Worm (Caenorhabditis elegans) whole organism, L2 larva: Measurements from ENCODE around the gene R02D5.3.

ENCODE experiments used
- C34F6.9 ChIP-seq: fragments of 150-350 bp; optimal IDR thresholded peaks from 2 replicates; lab custom pipeline; 2014; ENCODE audit warnings: missing biosample characterization, missing genetic modification characterization
- F13H6.1 ChIP-seq: sonication (generic microtip); optimal IDR thresholded peaks from 2 replicates; lab custom pipeline; 2016; ENCODE audit warnings: missing genetic modification characterization, missing compliant biosample characterization
- R02D3.7 ChIP-seq: fragments of 150-350 bp; optimal IDR thresholded peaks from 2 replicates; lab custom pipeline; 2014; ENCODE audit warnings: missing biosample characterization, missing genetic modification characterization
- alr-1 ChIP-seq: fragments of 150-350 bp; optimal IDR thresholded peaks from 2 replicates; lab custom pipeline; 2014; ENCODE audit warnings: missing biosample characterization, missing genetic modification characterization
- aly-2 ChIP-seq: fragments of 150-350 bp; optimal IDR thresholded peaks from 2 replicates; lab custom pipeline; 2014; ENCODE audit warnings: missing biosample characterization, missing genetic modification characterization
- ama-1 ChIP-seq: fragments of 150-350 bp; optimal IDR thresholded peaks from 2 replicates; lab custom pipeline; 2018; ENCODE audit warnings: inconsistent platforms
- blmp-1 ChIP-seq: sonication (generic microtip); optimal IDR thresholded peaks from 2 replicates; lab custom pipeline; 2017; ENCODE audit warnings: missing genetic modification characterization, mild to moderate bottlenecking, missing compliant biosample characterization, antibody characterized with exemption, moderate library complexity; ENCODE audit not compliant: insufficient read depth
- crh-2 ChIP-seq: sonication (generic microtip); optimal IDR thresholded peaks from 2 replicates; lab custom pipeline; 2017; ENCODE audit warnings: missing biosample characterization, missing genetic modification characterization
- dmd-4 ChIP-seq: sonication (generic microtip); optimal IDR thresholded peaks from 2 replicates; lab custom pipeline; 2017; ENCODE audit warnings: missing biosample characterization, missing genetic modification characterization
- egl-27 ChIP-seq: sonication (generic microtip); optimal IDR thresholded peaks from 3 replicates; lab custom pipeline; 2017; ENCODE audit warnings: missing biosample characterization, missing genetic modification reagents, missing genetic modification characterization
- elt-1 ChIP-seq: fragments of 150-350 bp; optimal IDR thresholded peaks from 2 replicates; lab custom pipeline; 2014; ENCODE audit warnings: missing biosample characterization, missing genetic modification characterization
- elt-3 ChIP-seq: sonication (generic microtip); optimal IDR thresholded peaks from 2 replicates; lab custom pipeline; 2017; ENCODE audit warnings: missing biosample characterization, missing genetic modification characterization
- fos-1 ChIP-seq: fragments of 150-350 bp; optimal IDR thresholded peaks from 2 replicates; lab custom pipeline; 2014; ENCODE audit warnings: missing biosample characterization, missing genetic modification characterization
- gmeb-1 ChIP-seq: fragments of 150-350 bp; optimal IDR thresholded peaks from 2 replicates; lab custom pipeline; 2014; ENCODE audit warnings: missing biosample characterization, missing genetic modification characterization
- lin-13 ChIP-seq: fragments of 150-350 bp; optimal IDR thresholded peaks from 2 replicates; lab custom pipeline; 2014; ENCODE audit warnings: missing biosample characterization, missing genetic modification reagents, missing genetic modification characterization
- lin-39 ChIP-seq: fragments of 150-350 bp; optimal IDR thresholded peaks from 2 replicates; lab custom pipeline; 2014; ENCODE audit warnings: missing biosample characterization, missing genetic modification reagents, missing genetic modification characterization
- lsy-2 ChIP-seq, 2 experiments: fragments of 150-350 bp in 1 of 2; sonication (generic microtip) in 1 of 2; optimal IDR thresholded peaks; 2 replicates each; lab custom pipeline; 2014 to 2017; ENCODE audit warnings: missing biosample characterization in 2 of 2, missing genetic modification characterization in 2 of 2
- mab-5 ChIP-seq: fragments of 150-350 bp; optimal IDR thresholded peaks from 2 replicates; lab custom pipeline; 2014; ENCODE audit warnings: missing biosample characterization, missing genetic modification characterization
- mbf-1 ChIP-seq: sonication (generic microtip); optimal IDR thresholded peaks from 2 replicates; lab custom pipeline; 2017; ENCODE audit warnings: missing biosample characterization, missing genetic modification characterization
- mdl-1 ChIP-seq, 2 experiments: fragments of 150-350 bp in 1 of 2; sonication (generic microtip) in 1 of 2; optimal IDR thresholded peaks; 2 replicates each; lab custom pipeline; 2017; ENCODE audit warnings: missing biosample characterization in 2 of 2, missing genetic modification characterization in 2 of 2
- nhr-10 ChIP-seq: sonication (generic microtip); optimal IDR thresholded peaks from 2 replicates; lab custom pipeline; 2017; ENCODE audit warnings: missing biosample characterization, missing genetic modification characterization
- nhr-11 ChIP-seq: fragments of 150-350 bp; optimal IDR thresholded peaks from 2 replicates; lab custom pipeline; 2014; ENCODE audit warnings: missing biosample characterization, missing genetic modification characterization
- nhr-12 ChIP-seq: fragments of 150-350 bp; optimal IDR thresholded peaks from 2 replicates; lab custom pipeline; 2014; ENCODE audit warnings: missing biosample characterization, missing genetic modification characterization
- nhr-129 ChIP-seq: fragments of 150-350 bp; optimal IDR thresholded peaks from 2 replicates; lab custom pipeline; 2014; ENCODE audit warnings: missing biosample characterization, missing genetic modification characterization
- nhr-21 ChIP-seq: fragments of 150-350 bp; optimal IDR thresholded peaks from 2 replicates; lab custom pipeline; 2014; ENCODE audit warnings: missing biosample characterization, missing genetic modification characterization
- nhr-23 ChIP-seq: fragments of 150-350 bp; optimal IDR thresholded peaks from 2 replicates; lab custom pipeline; 2014; ENCODE audit warnings: missing biosample characterization, missing genetic modification reagents, missing genetic modification characterization
- nhr-25 ChIP-seq: fragments of 150-350 bp; sonication (generic microtip); optimal IDR thresholded peaks from 3 replicates; lab custom pipeline; 2014; ENCODE audit warnings: missing biosample characterization, missing genetic modification characterization
- nhr-77 ChIP-seq: fragments of 150-350 bp; optimal IDR thresholded peaks from 2 replicates; lab custom pipeline; 2014; ENCODE audit warnings: missing biosample characterization, missing genetic modification characterization
- peb-1 ChIP-seq: fragments of 150-350 bp; optimal IDR thresholded peaks from 2 replicates; lab custom pipeline; 2014; ENCODE audit warnings: missing biosample characterization, missing genetic modification characterization
- skn-1 ChIP-seq: sonication (generic microtip); optimal IDR thresholded peaks from 2 replicates; lab custom pipeline; 2017; ENCODE audit warnings: missing biosample characterization, missing genetic modification characterization
- sma-3 ChIP-seq: sonication (generic microtip); optimal IDR thresholded peaks from 2 replicates; lab custom pipeline; 2016; ENCODE audit warnings: missing genetic modification reagents, missing genetic modification characterization, missing compliant biosample characterization
- sma-9 ChIP-seq, 2 experiments: fragments of 150-350 bp in 1 of 2; sonication (generic microtip) in 1 of 2; optimal IDR thresholded peaks; 2 replicates each; lab custom pipeline; 2014 to 2016; ENCODE audit warnings: missing genetic modification characterization in 2 of 2, mild to moderate bottlenecking in 1 of 2, missing biosample characterization in 1 of 2, missing compliant biosample characterization in 1 of 2, missing genetic modification reagents in 1 of 2, moderate library complexity in 1 of 2
- snpc-4 ChIP-seq: fragments of 150-350 bp; optimal IDR thresholded peaks from 2 replicates; lab custom pipeline; 2014; ENCODE audit warnings: missing biosample characterization, missing genetic modification characterization
- unc-55 ChIP-seq: fragments of 150-350 bp; sonication (generic microtip); optimal IDR thresholded peaks from 3 replicates; lab custom pipeline; 2014; ENCODE audit warnings: missing biosample characterization, missing genetic modification reagents, missing genetic modification characterization
- ztf-1 ChIP-seq: fragments of 200-800 bp; sonication (Bioruptor generic); conservative IDR thresholded peaks from 2 replicates; pipeline ENCODE4 v1.3.6; 2022; ENCODE audit warnings: missing genetic modification characterization, missing compliant biosample characterization
- ztf-11 ChIP-seq: sonication (generic microtip); optimal IDR thresholded peaks from 2 replicates; lab custom pipeline; 2017; ENCODE audit warnings: missing biosample characterization, missing genetic modification characterization
- ztf-4 ChIP-seq: fragments of 150-350 bp; optimal IDR thresholded peaks from 2 replicates; lab custom pipeline; 2014; ENCODE audit warnings: missing biosample characterization, missing genetic modification characterization

Gene R02D5.3

ce11 chrV:14523105-14523504 lies 40.1 kb downstream of the R02D5.3 start, which contains the start of gene C53A5.2:
TSS of gene C53A5.2 (minus strand) at chrV:14523205.
- no peak for TF ChIP-seq snpc-4 (tag; lab: Kevin White, UChicago)
- no peak for TF ChIP-seq lin-39 (tag; lab: Kevin White, UChicago)
- TF ChIP-seq, all 48 proteins: peak for 0

DNA sequence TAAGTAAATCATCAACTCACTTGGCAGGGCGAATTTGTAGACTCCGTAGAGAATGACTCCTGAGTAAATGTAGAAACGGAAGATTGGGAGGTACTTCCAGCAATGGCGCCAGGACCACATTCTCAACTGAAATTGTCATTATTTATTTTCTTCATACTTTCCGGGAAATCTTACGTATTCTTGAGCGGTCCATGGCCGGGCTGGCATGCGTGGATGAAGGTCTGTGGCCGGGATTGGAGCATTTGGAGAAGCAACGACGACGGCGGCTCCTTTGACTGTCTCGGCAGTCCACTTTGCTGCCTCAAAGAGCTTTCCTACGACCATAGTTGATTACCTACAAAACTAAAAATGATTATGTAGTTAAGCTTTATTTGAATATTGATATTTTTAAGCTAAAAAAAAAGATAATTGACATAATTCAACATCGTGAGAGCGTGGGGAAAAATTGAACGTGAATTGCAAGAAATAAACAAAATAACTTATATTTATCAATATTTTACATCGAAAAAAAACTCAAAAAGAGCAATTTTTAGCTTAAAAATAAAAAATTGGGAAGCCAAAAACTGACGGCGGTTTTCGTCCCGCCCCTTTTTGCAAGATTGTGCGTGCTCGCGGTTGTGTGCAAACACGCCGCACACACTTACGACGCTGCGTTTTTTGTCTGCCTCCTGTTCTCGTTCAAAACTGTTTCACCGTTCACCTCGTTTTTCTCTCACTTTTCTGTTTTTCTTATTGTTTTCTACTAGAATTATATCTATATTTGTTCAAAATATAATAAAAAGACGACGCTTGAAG lies 41.0 kb downstream of the R02D5.3 start, which contains the start of gene ril-1:
ril-1 (minus strand) TSS at position 342 of the 795 bp plus-strand sequence.
- TF ChIP-seq unc-55 (GFP tag; lab: Kevin White, UChicago): peak; percentile 74
- peak; percentile 56 for TF ChIP-seq nhr-25 (tag; lab: Kevin White, UChicago)
- no peak for TF ChIP-seq ztf-11 (tag; lab: Kevin White, UChicago)
- no peak for TF ChIP-seq ztf-4
- peak; percentile 16 for TF ChIP-seq snpc-4 (tag; lab: Kevin White, UChicago)
- TF ChIP-seq gmeb-1 (tag; lab: Kevin White, UChicago): peak; percentile 17
- TF ChIP-seq egl-27 (tag; lab: Kevin White, UChicago): no peak
- peak; percentile 27 for TF ChIP-seq crh-2 (tag; lab: Kevin White, UChicago)
- TF ChIP-seq blmp-1: no peak
- no peak for TF ChIP-seq sma-9 (GFP tag; optimal IDR thresholded peaks at IDR 0.05; lab: Kevin White, UChicago)
- no peak for TF ChIP-seq sma-9 (tag; optimal IDR thresholded peaks at IDR 0.05; lab: Kevin White, UChicago)
- TF ChIP-seq aly-2 (tag; lab: Kevin White, UChicago): no peak
- peak; percentile 34 for TF ChIP-seq nhr-129 (tag; lab: Kevin White, UChicago)
- no peak for TF ChIP-seq mdl-1 (tag; optimal IDR thresholded peaks at IDR 0.05; lab: Kevin White, UChicago)
- peak; percentile 47 for TF ChIP-seq sma-3
- no peak for TF ChIP-seq ztf-1 (GFP tag; lab: Robert Waterston, UW)
- TF ChIP-seq nhr-10: no peak
- TF ChIP-seq elt-1 (tag; lab: Kevin White, UChicago): no peak
- peak; percentile 23 for TF ChIP-seq C34F6.9
- no peak for TF ChIP-seq alr-1 (tag; lab: Kevin White, UChicago)
- no peak for TF ChIP-seq elt-3 (tag; lab: Kevin White, UChicago)
- TF ChIP-seq nhr-21 (tag; lab: Kevin White, UChicago): peak; percentile 10
- TF ChIP-seq fos-1 (tag; lab: Kevin White, UChicago): peak; percentile 35
- TF ChIP-seq nhr-77: no peak
- TF ChIP-seq lsy-2 (tag; optimal IDR thresholded peaks at IDR 0.05; lab: Kevin White, UChicago): peak in 1 of 2 experiments; percentile 52
- no peak for TF ChIP-seq mab-5
- TF ChIP-seq peb-1 (tag; lab: Kevin White, UChicago): no peak
- TF ChIP-seq nhr-11 (tag; lab: Kevin White, UChicago): no peak
- TF ChIP-seq mbf-1: no peak
- TF ChIP-seq skn-1: peak; percentile 60
- no peak for TF ChIP-seq R02D3.7 (tag; lab: Kevin White, UChicago)
- no peak for TF ChIP-seq dmd-4 (tag; lab: Kevin White, UChicago)
- peak; percentile 34 for TF ChIP-seq F13H6.1 (tag; lab: Kevin White, UChicago)
- no peak for TF ChIP-seq ama-1
- peak; percentile 20 for TF ChIP-seq lin-13 (GFP tag; lab: Kevin White, UChicago)
- TF ChIP-seq nhr-23 (tag; lab: Kevin White, UChicago): no peak

- TF ChIP-seq lin-39 (tag; lab: Kevin White, UChicago) (no peak), mab-5 (no peak), elt-3 (tag; lab: Kevin White, UChicago) (no peak), ama-1 (no peak), elt-1 (tag; lab: Kevin White, UChicago) (no peak), ztf-1 (GFP tag; lab: Robert Waterston, UW) (no peak), R02D3.7 (tag; lab: Kevin White, UChicago) (no peak), egl-27 (tag; lab: Kevin White, UChicago) (no peak), nhr-12 (no peak)
Observed at ce11 chrV:14525089-14525488, 42.1 kb downstream of the R02D5.3 start, which contains the start of gene hda-1. TSS of gene hda-1 (plus strand) at chrV:14525389.
